Fruit fly (Drosophila melanogaster) whole organism, wandering third instar larva: ENCODE data around the gene Tbcd.
A peak's percentile ranks its signal among the peaks of the same experiment; 100 is the strongest.

ENCODE experiments used
- Abd-B ChIP-seq: fragments of >200 bp; optimal IDR thresholded peaks from 2 replicates; lab custom pipeline; 2017; ENCODE audit warnings: missing biosample characterization, missing genetic modification characterization
- Hr83 ChIP-seq: fragments of 200-300 bp; sonication (Bioruptor generic); optimal IDR thresholded peaks from 2 replicates; lab custom pipeline; 2016; ENCODE audit warnings: missing biosample characterization, mild to moderate bottlenecking, missing genetic modification characterization, moderate library complexity; ENCODE audit not compliant: poor library complexity, severe bottlenecking
- h ChIP-seq: fragments of 200-800 bp; sonication (Bioruptor generic); optimal IDR thresholded peaks from 3 replicates; lab custom pipeline; 2016; ENCODE audit warnings: missing biosample characterization, mild to moderate bottlenecking, missing genetic modification characterization
- pan ChIP-seq: fragments of >200 bp; optimal IDR thresholded peaks from 2 replicates; lab custom pipeline; 2017

DNA sequence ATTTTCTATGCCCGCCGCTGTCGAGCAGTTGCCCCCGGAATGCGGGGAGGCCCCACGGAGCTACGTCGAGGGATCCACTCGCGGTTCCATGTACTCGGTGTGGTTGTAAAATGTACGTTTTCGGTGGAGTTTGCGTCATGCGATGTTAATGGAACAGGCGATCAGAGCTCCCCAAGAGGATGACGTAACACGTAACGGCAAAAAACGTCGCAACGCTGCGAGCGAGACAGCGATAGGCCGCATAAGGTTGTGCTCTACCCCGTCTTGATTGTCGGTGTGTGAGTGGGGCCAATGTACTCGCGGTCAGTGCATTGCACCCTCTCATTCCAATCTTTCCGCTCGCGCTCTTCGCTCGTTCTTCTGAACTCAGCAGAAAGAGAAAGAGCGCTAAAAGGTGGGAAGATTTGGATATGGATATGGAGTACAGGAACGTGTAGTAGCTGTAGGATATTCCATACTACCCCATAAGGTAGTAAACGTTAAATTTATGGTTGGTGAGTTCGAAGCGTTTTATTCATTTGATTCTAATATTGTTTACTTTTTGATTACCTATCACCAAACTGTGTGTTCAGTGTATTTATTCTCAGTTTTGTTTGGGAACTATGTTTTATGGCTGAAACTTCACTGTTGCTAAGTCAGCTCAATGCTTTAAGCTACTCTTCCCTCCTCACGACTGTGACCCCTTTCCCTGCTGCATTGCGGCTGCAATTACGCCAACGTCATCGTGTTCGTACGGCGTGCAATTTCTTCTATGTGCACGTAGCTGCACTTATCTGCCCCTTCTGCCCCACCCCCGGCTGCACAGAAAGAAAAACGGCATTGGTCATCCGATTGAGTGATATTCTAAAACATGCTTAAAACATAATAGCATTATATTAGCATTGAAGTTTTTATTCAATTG, 53.1 kb downstream of the Tbcd start:
- no peak for TF ChIP-seq Abd-B
- peak; percentile 58 for TF ChIP-seq h (GFP tag; lab: Kevin White, UChicago)
- TF ChIP-seq Hr83 (GFP tag; lab: Kevin White, UChicago), result peak; percentile 93
- no peak for TF ChIP-seq pan
